Fruit fly (Drosophila melanogaster) whole organism, embryonic: ENCODE measurements around the gene Art8.

Experiments used
- Abd-B ChIP-seq: fragments of 200-800 bp; sonication (Bioruptor generic); optimal IDR thresholded peaks from 2 replicates; lab custom pipeline; 2018; ENCODE audit warnings: missing biosample characterization, mild to moderate bottlenecking, missing genetic modification characterization, moderate library complexity
- CG10979 ChIP-seq: fragments of 200-800 bp; sonication (Bioruptor generic); optimal IDR thresholded peaks from 2 replicates; lab custom pipeline; 2018; ENCODE audit warnings: missing biosample characterization, mild to moderate bottlenecking, missing genetic modification characterization, moderate library complexity
- CG13424 ChIP-seq: fragments of 200-800 bp; sonication (Bioruptor generic); optimal IDR thresholded peaks from 2 replicates; lab custom pipeline; 2019; ENCODE audit warnings: missing biosample characterization, mild to moderate bottlenecking, missing genetic modification characterization, moderate library complexity
- CG14860 ChIP-seq: fragments of 200-800 bp; sonication (Bioruptor generic); IDR thresholded peaks from 3 replicates; pipeline ENCODE4 v1.3.6; 2022; ENCODE audit warnings: missing biosample characterization, missing genetic modification characterization; ENCODE audit not compliant: partially characterized antibody
- CG15696 ChIP-seq: fragments of 200-800 bp; sonication (Bioruptor generic); optimal IDR thresholded peaks from 2 replicates; lab custom pipeline; 2019; ENCODE audit warnings: missing biosample characterization, mild to moderate bottlenecking, missing genetic modification characterization, moderate library complexity
- CG17186 ChIP-seq: fragments of 200-800 bp; sonication (Bioruptor generic); optimal IDR thresholded peaks from 3 replicates; lab custom pipeline; 2017; ENCODE audit warnings: missing biosample characterization, missing genetic modification reagents, missing genetic modification characterization
- CG18619 ChIP-seq: fragments of 200-800 bp; sonication (Bioruptor generic); optimal IDR thresholded peaks from 3 replicates; lab custom pipeline; 2017; ENCODE audit warnings: missing biosample characterization, mild to moderate bottlenecking, missing genetic modification characterization
- CG2712 ChIP-seq: fragments of 200-800 bp; optimal IDR thresholded peaks from 3 replicates; lab custom pipeline; 2019; ENCODE audit warnings: missing biosample characterization, mild to moderate bottlenecking, missing genetic modification characterization, moderate library complexity
- CG30403 ChIP-seq: fragments of 200-800 bp; sonication (Bioruptor generic); optimal IDR thresholded peaks from 3 replicates; lab custom pipeline; 2016; ENCODE audit warnings: missing biosample characterization, missing genetic modification characterization
- CG34422 ChIP-seq: fragments of 200-800 bp; sonication (Bioruptor generic); IDR thresholded peaks from 3 replicates; pipeline ENCODE4 v1.3.6; 2022; ENCODE audit warnings: missing biosample characterization, missing genetic modification characterization
- CG3995 ChIP-seq: fragments of 200-800 bp; sonication (Bioruptor generic); optimal IDR thresholded peaks from 3 replicates; lab custom pipeline; 2016; ENCODE audit warnings: missing biosample characterization, missing genetic modification characterization
- CG4282 ChIP-seq: fragments of 200-800 bp; sonication (Bioruptor generic); optimal IDR thresholded peaks from 2 replicates; lab custom pipeline; 2016; ENCODE audit warnings: missing biosample characterization, missing genetic modification characterization
- CG4707 ChIP-seq: fragments of 200-800 bp; sonication (Bioruptor generic); optimal IDR thresholded peaks from 2 replicates; lab custom pipeline; 2018; ENCODE audit warnings: missing biosample characterization, mild to moderate bottlenecking, missing genetic modification characterization, moderate library complexity
- CG6175 ChIP-seq: fragments of 200-800 bp; sonication (Bioruptor generic); IDR thresholded peaks from 3 replicates; pipeline ENCODE4 v1.3.6; 2022; ENCODE audit warnings: missing biosample characterization, missing genetic modification characterization
- CG6683 ChIP-seq: fragments of 200-800 bp; sonication (Bioruptor generic); optimal IDR thresholded peaks from 2 replicates; lab custom pipeline; 2017; ENCODE audit warnings: missing biosample characterization, mild to moderate bottlenecking, missing genetic modification characterization, missing genetic modification reagents
- CG6854 ChIP-seq: fragments of 200-800 bp; sonication (Bioruptor generic); optimal IDR thresholded peaks from 3 replicates; lab custom pipeline; 2017; ENCODE audit warnings: missing biosample characterization, mild to moderate bottlenecking, missing genetic modification characterization
- D19B ChIP-seq: fragments of 200-800 bp; sonication (Bioruptor generic); optimal IDR thresholded peaks from 2 replicates; lab custom pipeline; 2017; ENCODE audit warnings: missing biosample characterization, mild to moderate bottlenecking, missing genetic modification characterization
- Elba2 ChIP-seq: fragments of 200-800 bp; sonication (Bioruptor generic); optimal IDR thresholded peaks from 3 replicates; lab custom pipeline; 2016; ENCODE audit warnings: missing biosample characterization, missing genetic modification characterization
- HLH3B ChIP-seq: fragments of 200-800 bp; sonication (Bioruptor generic); IDR thresholded peaks from 2 replicates; pipeline ENCODE4 v1.3.6; 2022; ENCODE audit warnings: missing biosample characterization, missing genetic modification characterization
- Hr51 ChIP-seq, 2 experiments: fragments of 200-800 bp; sonication (Bioruptor generic); optimal IDR thresholded peaks; 2 replicates in 1 of 2; 3 replicates in 1 of 2; lab custom pipeline; 2016 to 2018; ENCODE audit warnings: missing biosample characterization in 2 of 2, missing genetic modification characterization in 2 of 2, mild to moderate bottlenecking in 1 of 2, moderate library complexity in 1 of 2
- MBD-R2 ChIP-seq: fragments of 200-800 bp; sonication (Bioruptor generic); IDR thresholded peaks from 2 replicates; pipeline ENCODE4 v1.3.6; 2022; ENCODE audit warnings: missing biosample characterization, missing genetic modification characterization
- MESR4 ChIP-seq: fragments of 200-800 bp; sonication (Bioruptor generic); optimal IDR thresholded peaks from 2 replicates; lab custom pipeline; 2018; ENCODE audit warnings: missing biosample characterization, mild to moderate bottlenecking, missing genetic modification characterization, moderate library complexity
- Med ChIP-seq: fragments of 200-800 bp; sonication (Bioruptor generic); peaks from one replicate; lab custom pipeline; 2016; ENCODE audit warnings: missing biosample characterization, missing genetic modification characterization, mild to moderate bottlenecking, inconsistent platforms, moderate library complexity
- Opbp ChIP-seq: fragments of 200-800 bp; sonication (Bioruptor generic); IDR thresholded peaks from 3 replicates; pipeline ENCODE4 v1.3.6; 2022; ENCODE audit warnings: missing biosample characterization, missing genetic modification characterization; ENCODE audit not compliant: partially characterized antibody
- Side ChIP-seq: fragments of 200-800 bp; sonication (Bioruptor generic); optimal IDR thresholded peaks from 2 replicates; lab custom pipeline; 2016; ENCODE audit warnings: missing biosample characterization, missing genetic modification characterization
- Sin3A ChIP-seq: fragments of >200 bp; optimal IDR thresholded peaks from 2 replicates; lab custom pipeline; 2018
- Six4 ChIP-seq: fragments of 200-800 bp; sonication (Bioruptor generic); optimal IDR thresholded peaks from 2 replicates; lab custom pipeline; 2016; ENCODE audit warnings: missing biosample characterization, missing genetic modification characterization
- Trl ChIP-seq, 3 experiments: fragments of >200 bp in 2 of 3; fragments of 200-800 bp in 1 of 3; sonication (Bioruptor generic) in 1 of 3; optimal IDR thresholded peaks; 2 replicates in 1 of 3; 3 replicates in 2 of 3; lab custom pipeline; 2016 to 2017; ENCODE audit warnings: missing biosample characterization in 1 of 3, missing genetic modification characterization in 1 of 3
- abd-A ChIP-seq: fragments of 200-800 bp; sonication (Bioruptor generic); optimal IDR thresholded peaks from 3 replicates; lab custom pipeline; 2019; ENCODE audit warnings: missing biosample characterization, mild to moderate bottlenecking, missing genetic modification characterization, moderate library complexity
- bowl ChIP-seq: fragments of 200-800 bp; sonication (Bioruptor generic); IDR thresholded peaks from 2 replicates; pipeline ENCODE4 v1.3.6; 2022; ENCODE audit warnings: missing biosample characterization, missing genetic modification characterization
- br ChIP-seq: fragments of >200 bp; optimal IDR thresholded peaks from 2 replicates; lab custom pipeline; 2017
- chinmo ChIP-seq: fragments of 200-800 bp; sonication (Bioruptor generic); IDR thresholded peaks from 4 replicates; pipeline ENCODE4 v1.3.6; 2022; ENCODE audit warnings: missing biosample characterization, missing genetic modification characterization; ENCODE audit not compliant: partially characterized antibody
- chm ChIP-seq: fragments of 200-800 bp; sonication (Bioruptor generic); IDR thresholded peaks from 2 replicates; pipeline ENCODE4 v1.3.6; 2022; ENCODE audit warnings: missing biosample characterization, missing genetic modification characterization
- crol ChIP-seq: fragments of 200-800 bp; sonication (Bioruptor generic); IDR thresholded peaks from 2 replicates; pipeline ENCODE4 v1.3.6; 2022; ENCODE audit warnings: missing biosample characterization, missing genetic modification characterization
- dm ChIP-seq: fragments of 200-800 bp; sonication (Bioruptor generic); optimal IDR thresholded peaks from 3 replicates; lab custom pipeline; 2016; ENCODE audit warnings: missing biosample characterization, missing genetic modification characterization
- ewg ChIP-seq: fragments of 200-800 bp; sonication (Bioruptor generic); optimal IDR thresholded peaks from 3 replicates; lab custom pipeline; 2017; ENCODE audit warnings: mild to moderate bottlenecking, missing biosample characterization, missing genetic modification reagents, missing genetic modification characterization
- exex ChIP-seq: fragments of 200-800 bp; sonication (Bioruptor generic); optimal IDR thresholded peaks from 4 replicates; lab custom pipeline; 2018; ENCODE audit warnings: missing biosample characterization, mild to moderate bottlenecking, missing genetic modification characterization, moderate library complexity
- gfzf ChIP-seq: fragments of 200-800 bp; sonication (Bioruptor generic); optimal IDR thresholded peaks from 2 replicates; lab custom pipeline; 2016; ENCODE audit warnings: missing biosample characterization, mild to moderate bottlenecking, missing genetic modification characterization, moderate library complexity
- grn ChIP-seq: fragments of 200-800 bp; sonication (Bioruptor generic); optimal IDR thresholded peaks from 3 replicates; lab custom pipeline; 2017; ENCODE audit warnings: missing biosample characterization, missing genetic modification characterization
- her ChIP-seq: fragments of 200-800 bp; sonication (Bioruptor generic); optimal IDR thresholded peaks from 2 replicates; lab custom pipeline; 2016; ENCODE audit warnings: missing biosample characterization, missing genetic modification characterization
- jigr1 ChIP-seq: fragments of 200-800 bp; sonication (Bioruptor generic); IDR thresholded peaks from 3 replicates; pipeline ENCODE4 v1.3.6; 2022; ENCODE audit warnings: missing biosample characterization, missing genetic modification characterization
- lilli ChIP-seq: fragments of 200-800 bp; sonication (Bioruptor generic); optimal IDR thresholded peaks from 3 replicates; lab custom pipeline; 2016; ENCODE audit warnings: missing biosample characterization, missing genetic modification characterization
- mld ChIP-seq: fragments of 200-800 bp; sonication (Bioruptor generic); IDR thresholded peaks from 3 replicates; pipeline ENCODE4 v1.3.6; 2022; ENCODE audit warnings: missing biosample characterization, missing genetic modification characterization; ENCODE audit not compliant: partially characterized antibody
- nau ChIP-seq: fragments of 200-800 bp; sonication (Bioruptor generic); optimal IDR thresholded peaks from 3 replicates; lab custom pipeline; 2017; ENCODE audit warnings: missing biosample characterization, mild to moderate bottlenecking, missing genetic modification characterization, missing genetic modification reagents
- oc ChIP-seq: fragments of 200-800 bp; sonication (Bioruptor generic); optimal IDR thresholded peaks from 2 replicates; lab custom pipeline; 2018; ENCODE audit warnings: missing biosample characterization, mild to moderate bottlenecking, missing genetic modification characterization, moderate library complexity
- row ChIP-seq: fragments of 200-800 bp; sonication (Bioruptor generic); IDR thresholded peaks from 3 replicates; pipeline ENCODE4 v1.3.6; 2022; ENCODE audit warnings: missing biosample characterization, missing genetic modification characterization
- sug ChIP-seq: fragments of 200-800 bp; optimal IDR thresholded peaks from 2 replicates; lab custom pipeline; 2019; ENCODE audit warnings: missing biosample characterization, mild to moderate bottlenecking, missing genetic modification characterization, moderate library complexity
- tna ChIP-seq: fragments of 200-800 bp; sonication (Bioruptor generic); IDR thresholded peaks from 2 replicates; pipeline ENCODE4 v1.3.6; 2022; ENCODE audit warnings: missing biosample characterization, missing genetic modification characterization; ENCODE audit not compliant: partially characterized antibody

Gene Art8

dm6 chr2L:10967257-10968008, 43.5 kb downstream of the Art8 start (continued):
- TF ChIP-seq jigr1 (GFP tag; lab: Robert Waterston, UW) (no peak), gfzf (GFP tag; lab: Kevin White, UChicago) (no peak), Sin3A (lab: Kevin White, UChicago) (peak; percentile 4), CG4707 (GFP tag; lab: Kevin White, UChicago) (peak; percentile 96), crol (GFP tag; lab: Robert Waterston, UW) (peak; percentile 97), chm (GFP tag; lab: Robert Waterston, UW) (peak; percentile 62; the same call in 1 of the 2 replicates), CG4282 (GFP tag; lab: Kevin White, UChicago) (peak; percentile 40), Opbp (GFP tag; lab: Robert Waterston, UW) (no peak), CG2712 (tag; lab: Kevin White, UChicago) (peak; percentile 25), her (GFP tag; lab: Kevin White, UChicago) (peak; percentile 41), dm (GFP tag; lab: Kevin White, UChicago) (peak; percentile 66), sug (peak; percentile 15), CG15696 (tag; lab: Kevin White, UChicago) (no peak), tna (GFP tag; lab: Robert Waterston, UW) (0 out of 2 replicates have a peak, but pooled peaks have one; percentile 9), CG18619 (no peak), Med (GFP tag; lab: Kevin White, UChicago) (peak; percentile 89), D19B (GFP tag; lab: Kevin White, UChicago) (no peak), Side (GFP tag; lab: Kevin White, UChicago) (peak; percentile 18), MESR4 (GFP tag; lab: Kevin White, UChicago) (peak; percentile 70), Elba2 (GFP tag; lab: Kevin White, UChicago) (peak; percentile 78), abd-A (tag; lab: Kevin White, UChicago) (peak; percentile 70), CG13424 (peak; percentile 1), lilli (GFP tag; lab: Kevin White, UChicago) (peak; percentile 23), oc (tag; lab: Kevin White, UChicago) (peak; percentile 52), Trl (optimal IDR thresholded peaks at IDR 0.05; lab: Kevin White, UChicago) (peak; percentile 69 to 84), Trl (GFP tag; optimal IDR thresholded peaks at IDR 0.05; lab: Kevin White, UChicago) (peak; percentile 64), CG30403 (no peak), Six4 (GFP tag; lab: Kevin White, UChicago) (no peak), Hr51 (GFP tag; optimal IDR thresholded peaks at IDR 0.05; lab: Kevin White, UChicago) (no peak), CG6854 (GFP tag; lab: Kevin White, UChicago) (no peak), row (GFP tag; lab: Robert Waterston, UW) (peak; percentile 77), Abd-B (GFP tag; lab: Kevin White, UChicago) (no peak), br (lab: Kevin White, UChicago) (no peak), ewg (GFP tag; lab: Kevin White, UChicago) (peak; percentile 93), CG6683 (GFP tag; lab: Kevin White, UChicago) (no peak), grn (GFP tag; lab: Kevin White, UChicago) (no peak), CG34422 (peak; percentile 72; the same call in 2 of the 3 replicates), HLH3B (GFP tag; lab: Robert Waterston, UW) (0 out of 2 replicates have a peak, but pooled peaks have one; percentile 18), CG14860 (peak; percentile 32; the same call in 1 of the 3 replicates), exex (tag; lab: Kevin White, UChicago) (peak; percentile 40), CG6175 (0 out of 3 replicates have a peak, but pooled peaks have one; percentile 21), chinmo (GFP tag; lab: Robert Waterston, UW) (peak; percentile 57; the same call in 2 of the 4 replicates), CG3995 (GFP tag; lab: Kevin White, UChicago) (no peak), CG10979 (tag; lab: Kevin White, UChicago) (peak; percentile 39), CG17186 (GFP tag; lab: Kevin White, UChicago) (peak; percentile 29), mld (no peak), bowl (GFP tag; lab: Robert Waterston, UW) (peak; percentile 30; the same call in 1 of the 2 replicates), MBD-R2 (no peak), nau (GFP tag; lab: Kevin White, UChicago) (peak; percentile 40)
